Fruit fly (Drosophila melanogaster) whole organism, pupa: ENCODE results near the gene CG13896.

Experiments used
- CG10348 ChIP-seq: fragments of 200-800 bp; sonication (Bioruptor generic); IDR thresholded peaks from 2 replicates; pipeline ENCODE4 v1.3.6; 2022; ENCODE audit warnings: missing biosample characterization, missing genetic modification characterization
- CG12605 ChIP-seq: fragments of 200-800 bp; sonication (Bioruptor generic); IDR thresholded peaks from 2 replicates; pipeline ENCODE4 v1.3.6; 2022; ENCODE audit warnings: missing biosample characterization, missing genetic modification characterization
- CG13204 ChIP-seq: fragments of 200-800 bp; sonication (Bioruptor generic); optimal IDR thresholded peaks from 2 replicates; lab custom pipeline; 2018; ENCODE audit warnings: missing biosample characterization, mild to moderate bottlenecking, missing genetic modification characterization, moderate library complexity
- CG14655 ChIP-seq: fragments of 200-800 bp; sonication (Bioruptor generic); optimal IDR thresholded peaks from 3 replicates; lab custom pipeline; 2017; ENCODE audit warnings: mild to moderate bottlenecking, missing biosample characterization, missing genetic modification reagents, missing genetic modification characterization
- CG15710 ChIP-seq: fragments of 200-800 bp; sonication (Bioruptor generic); optimal IDR thresholded peaks from 2 replicates; lab custom pipeline; 2018; ENCODE audit warnings: missing biosample characterization, mild to moderate bottlenecking, missing genetic modification characterization, moderate library complexity
- CG17806 ChIP-seq: fragments of 200-800 bp; sonication (Bioruptor generic); optimal IDR thresholded peaks from 2 replicates; lab custom pipeline; 2018; ENCODE audit warnings: missing biosample characterization, mild to moderate bottlenecking, missing genetic modification characterization, moderate library complexity
- CG32121 ChIP-seq: fragments of 200-800 bp; sonication (Bioruptor generic); IDR thresholded peaks from 2 replicates; pipeline ENCODE4 v1.3.6; 2022; ENCODE audit warnings: missing biosample characterization, missing genetic modification characterization
- CG34367 ChIP-seq: fragments of 200-800 bp; sonication (Bioruptor generic); optimal IDR thresholded peaks from 2 replicates; lab custom pipeline; 2018; ENCODE audit warnings: missing biosample characterization, mild to moderate bottlenecking, missing genetic modification characterization
- CG4496 ChIP-seq: fragments of 200-800 bp; sonication (Bioruptor generic); IDR thresholded peaks from 3 replicates; pipeline ENCODE4 v1.3.6; 2022; ENCODE audit warnings: missing biosample characterization, missing genetic modification characterization
- CG8159 ChIP-seq: fragments of 200-800 bp; sonication (Bioruptor generic); optimal IDR thresholded peaks from 3 replicates; lab custom pipeline; 2018; ENCODE audit warnings: missing biosample characterization, mild to moderate bottlenecking, missing genetic modification characterization, moderate library complexity
- CG8301 ChIP-seq: fragments of 200-800 bp; sonication (Bioruptor generic); optimal IDR thresholded peaks from 2 replicates; lab custom pipeline; 2018; ENCODE audit warnings: missing biosample characterization, mild to moderate bottlenecking, missing genetic modification characterization
- CG9948 ChIP-seq: fragments of 200-800 bp; sonication (Bioruptor generic); optimal IDR thresholded peaks from 2 replicates; lab custom pipeline; 2018; ENCODE audit warnings: missing biosample characterization, mild to moderate bottlenecking, missing genetic modification characterization, moderate library complexity
- D1 ChIP-seq: fragments of 200-800 bp; sonication (Bioruptor generic); optimal IDR thresholded peaks from 2 replicates; lab custom pipeline; 2018; ENCODE audit warnings: missing biosample characterization, mild to moderate bottlenecking, missing genetic modification characterization, moderate library complexity
- EcR ChIP-seq: fragments of 200-800 bp; sonication (Bioruptor generic); optimal IDR thresholded peaks from 3 replicates; lab custom pipeline; 2019; ENCODE audit warnings: missing biosample characterization, missing genetic modification characterization, mild to moderate bottlenecking, moderate library complexity, missing genetic modification reagents
- Ets98B ChIP-seq: fragments of 200-800 bp; sonication (Bioruptor generic); IDR thresholded peaks from 2 replicates; pipeline ENCODE4 v1.3.6; 2022; ENCODE audit warnings: missing biosample characterization, missing genetic modification characterization
- Pif1A ChIP-seq: fragments of 200-800 bp; sonication (Bioruptor generic); optimal IDR thresholded peaks from 3 replicates; lab custom pipeline; 2016; ENCODE audit warnings: missing biosample characterization, missing genetic modification characterization
- Pif1B ChIP-seq: fragments of 200-800 bp; sonication (Bioruptor generic); optimal IDR thresholded peaks from 3 replicates; lab custom pipeline; 2016; ENCODE audit warnings: missing biosample characterization, missing genetic modification characterization
- Snoo ChIP-seq: fragments of 200-800 bp; sonication (Bioruptor generic); optimal IDR thresholded peaks from 3 replicates; lab custom pipeline; 2017; ENCODE audit warnings: missing biosample characterization, mild to moderate bottlenecking, missing genetic modification characterization, inconsistent platforms
- fd96Ca ChIP-seq: fragments of 200-800 bp; sonication (Bioruptor generic); IDR thresholded peaks from 3 replicates; pipeline ENCODE4 v1.3.6; 2022; ENCODE audit warnings: missing biosample characterization, missing genetic modification characterization
- gl ChIP-seq: fragments of 200-800 bp; sonication (Bioruptor generic); optimal IDR thresholded peaks from 2 replicates; lab custom pipeline; 2018; ENCODE audit warnings: missing biosample characterization, mild to moderate bottlenecking, missing genetic modification characterization
- rn ChIP-seq: fragments of 200-800 bp; sonication (Bioruptor generic); IDR thresholded peaks from 2 replicates; pipeline ENCODE4 v1.3.6; 2022; ENCODE audit warnings: missing biosample characterization, missing genetic modification characterization

The CG13896 gene

DNA sequence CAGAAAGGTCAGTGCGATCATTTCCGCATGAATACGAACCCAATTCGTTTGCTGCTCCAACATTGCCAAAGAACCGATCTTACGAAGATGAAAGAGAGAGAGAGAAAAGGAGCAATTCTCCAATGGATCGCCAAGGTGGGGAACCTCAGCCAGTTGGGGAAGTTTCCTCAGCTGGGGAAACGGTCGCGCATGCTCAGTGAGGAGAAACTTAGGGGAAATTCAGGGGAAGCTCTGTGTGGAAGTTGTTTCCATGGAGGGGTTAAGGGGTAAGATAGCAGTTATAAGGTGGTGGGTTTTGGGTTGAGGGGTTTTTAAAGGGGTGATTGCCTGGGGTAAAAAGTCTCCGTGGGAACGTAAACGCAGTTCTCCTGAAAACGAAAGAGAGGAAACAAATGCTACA, 38.3 kb downstream of the CG13896 start:
- TF ChIP-seq Pif1B (GFP tag; lab: Kevin White, UChicago) = no peak
- no peak for TF ChIP-seq CG17806
- TF ChIP-seq CG10348 (GFP tag; lab: Robert Waterston, UW) = no peak
- no peak for TF ChIP-seq CG34367 (tag; lab: Kevin White, UChicago)
- TF ChIP-seq CG8301 = no peak
- no peak for TF ChIP-seq CG13204 (GFP tag; lab: Kevin White, UChicago)
- no peak for TF ChIP-seq CG15710 (tag; lab: Kevin White, UChicago)
- no peak for TF ChIP-seq Ets98B (GFP tag; lab: Robert Waterston, UW)

DNA sequence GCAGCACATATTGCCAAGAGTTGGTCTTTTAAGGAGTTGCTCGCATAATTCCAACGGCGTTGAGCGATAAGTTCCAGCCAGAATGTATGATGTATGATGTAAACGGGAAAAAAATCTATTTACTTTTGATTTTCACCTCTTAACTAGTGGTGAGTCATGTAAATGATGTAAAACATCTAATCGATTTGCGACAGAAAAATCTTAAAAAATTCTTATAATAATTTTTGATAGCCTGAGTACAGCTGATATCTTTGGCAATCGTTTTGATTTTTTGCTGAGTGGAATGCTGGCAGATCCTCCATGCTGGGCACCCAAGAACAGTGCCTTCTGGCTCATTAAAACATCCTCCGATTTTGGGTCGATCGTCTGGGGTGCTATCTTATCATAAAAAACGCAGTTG, 45.1 kb downstream of the CG13896 start:
- TF ChIP-seq CG17806 (peak; percentile 30), CG9948 (tag; lab: Kevin White, UChicago) (peak; percentile 54), gl (tag; lab: Kevin White, UChicago) (no peak), EcR (GFP tag; lab: Kevin White, UChicago) (no peak), CG8159 (tag; lab: Kevin White, UChicago) (peak; percentile 49), CG15710 (tag; lab: Kevin White, UChicago) (peak; percentile 7), CG10348 (GFP tag; lab: Robert Waterston, UW) (no peak)

DNA sequence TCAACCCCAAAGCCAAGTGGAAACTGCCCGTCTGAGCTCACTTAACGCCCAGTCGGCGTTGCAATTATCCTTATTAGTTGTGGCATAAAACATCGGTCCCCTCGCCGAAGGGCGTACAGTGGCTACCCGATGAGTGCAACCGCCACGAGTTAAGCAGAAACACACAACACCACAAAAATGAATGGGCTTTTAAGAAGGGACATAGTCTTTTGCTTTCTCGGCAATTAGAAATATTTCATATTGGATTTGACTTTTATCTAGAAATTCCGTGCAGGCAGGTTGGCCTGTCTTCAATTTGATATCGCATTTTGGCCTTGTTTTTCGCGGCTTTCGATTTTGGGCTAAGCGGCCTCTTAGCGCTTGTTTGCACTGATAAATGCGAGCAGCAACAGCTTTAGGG, 47.8 kb downstream of the CG13896 start:
- TF ChIP-seq CG9948 (tag; lab: Kevin White, UChicago) = peak; percentile 34
- peak; percentile 58 for TF ChIP-seq Pif1A (GFP tag; lab: Kevin White, UChicago)
- TF ChIP-seq CG34367 (tag; lab: Kevin White, UChicago) = peak; percentile 49
- no peak for TF ChIP-seq D1 (tag; lab: Kevin White, UChicago)
- TF ChIP-seq Snoo = peak; percentile 73
- no peak for TF ChIP-seq CG32121 (GFP tag; lab: Robert Waterston, UW)
- peak; percentile 59; the same call in 2 of the 3 replicates for TF ChIP-seq fd96Ca (GFP tag; lab: Robert Waterston, UW)
- TF ChIP-seq CG13204 (GFP tag; lab: Kevin White, UChicago) = peak; percentile 29
- TF ChIP-seq EcR (GFP tag; lab: Kevin White, UChicago) = no peak
- no peak for TF ChIP-seq CG8301
- TF ChIP-seq CG17806 = peak; percentile 43
- TF ChIP-seq gl (tag; lab: Kevin White, UChicago) = no peak
- TF ChIP-seq CG14655 = peak; percentile 45
- peak; percentile 24; the same call in 1 of the 2 replicates for TF ChIP-seq Ets98B (GFP tag; lab: Robert Waterston, UW)
- peak; percentile 72; the same call in 2 of the 3 replicates for TF ChIP-seq CG4496 (GFP tag; lab: Robert Waterston, UW)
- TF ChIP-seq Pif1B (GFP tag; lab: Kevin White, UChicago) = peak; percentile 48
- no peak for TF ChIP-seq CG10348 (GFP tag; lab: Robert Waterston, UW)
- no peak for TF ChIP-seq CG12605
- TF ChIP-seq CG8159 (tag; lab: Kevin White, UChicago) = peak; percentile 57
- TF ChIP-seq CG15710 (tag; lab: Kevin White, UChicago) = peak; percentile 55
- TF ChIP-seq rn (GFP tag; lab: Robert Waterston, UW) = no peak; the same call in 1 of the 2 replicates
